Fruit fly (Drosophila melanogaster): Measurements from ENCODE around the gene Tektin-C.
A peak's percentile ranks its signal among the peaks of the same experiment; 100 is the strongest.

Tektin-C gene

dm6 chr3L:5845466-5845865 lies 49.1 kb upstream of the Tektin-C start, which contains the start of gene vn (continued):
- TF ChIP-seq HLH4C (GFP tag; IDR thresholded peaks at IDR 0.05; ENCODE audit: partially characterized antibody): peak; percentile 52; the same call in 1 of the 3 replicates
- TF ChIP-seq CG2202 (tag; optimal IDR thresholded peaks at IDR 0.05): no peak
- TF ChIP-seq luna (GFP tag; optimal IDR thresholded peaks at IDR 0.05): no peak
- no peak for TF ChIP-seq az2 (GFP tag; optimal IDR thresholded peaks at IDR 0.05)
- no peak for TF ChIP-seq CG12071 (GFP tag; optimal IDR thresholded peaks at IDR 0.05)
- peak; percentile 76; the same call in 2 of the 3 replicates for TF ChIP-seq Opbp (GFP tag; IDR thresholded peaks at IDR 0.05; ENCODE audit: partially characterized antibody)
- TF ChIP-seq cg (GFP tag; optimal IDR thresholded peaks at IDR 0.05): peak; percentile 15
- TF ChIP-seq lab (GFP tag; optimal IDR thresholded peaks at IDR 0.05): peak; percentile 16
- TF ChIP-seq CG8924 (tag; optimal IDR thresholded peaks at IDR 0.05): peak; percentile 30
- no peak for TF ChIP-seq pnt (GFP tag; optimal IDR thresholded peaks at IDR 0.05)
- no peak for TF ChIP-seq CG8765 (GFP tag; IDR thresholded peaks at IDR 0.05)
- TF ChIP-seq Bteb2 (GFP tag; optimal IDR thresholded peaks at IDR 0.05): no peak
- TF ChIP-seq Dfd (GFP tag; optimal IDR thresholded peaks at IDR 0.05): no peak
- no peak for TF ChIP-seq sens-2 (GFP tag; IDR thresholded peaks at IDR 0.05)
- no peak for TF ChIP-seq dan (GFP tag; IDR thresholded peaks at IDR 0.05)
- peak; percentile 17 for TF ChIP-seq HmgZ (tag; optimal IDR thresholded peaks at IDR 0.05)
- TF ChIP-seq en (GFP tag; optimal IDR thresholded peaks at IDR 0.05): no peak
- TF ChIP-seq Stat92E (GFP tag; optimal IDR thresholded peaks at IDR 0.05): peak in 1 of 3 experiments; percentile 31
- no peak for TF ChIP-seq Dp (GFP tag; optimal IDR thresholded peaks at IDR 0.05)
- TF ChIP-seq bbx (GFP tag; IDR thresholded peaks at IDR 0.05; ENCODE audit: partially characterized antibody): peak; percentile 76
- TF ChIP-seq CG42726 (GFP tag; IDR thresholded peaks at IDR 0.05; ENCODE audit: partially characterized antibody): peak; percentile 56; the same call in 1 of the 2 replicates
- peak; percentile 66 for TF ChIP-seq CG13287 (GFP tag; IDR thresholded peaks at IDR 0.05; ENCODE audit: partially characterized antibody)
- TF ChIP-seq chm (GFP tag; IDR thresholded peaks at IDR 0.05): peak; percentile 78
- TF ChIP-seq hkb (optimal IDR thresholded peaks at IDR 0.05): no peak
- TF ChIP-seq hkb (GFP tag; IDR thresholded peaks at IDR 0.05): peak; percentile 40; the same call in 1 of the 2 replicates
- 0 out of 2 replicates have a peak, but pooled peaks have one; percentile 51 for TF ChIP-seq sna (GFP tag; IDR thresholded peaks at IDR 0.05; ENCODE audit: partially characterized antibody)

- TF ChIP-seq Atf3 (GFP tag; optimal IDR thresholded peaks at IDR 0.05) (no peak), Hr51 (GFP tag; optimal IDR thresholded peaks at IDR 0.05) (no peak), CG10543 (GFP tag; optimal IDR thresholded peaks at IDR 0.05) (peak; percentile 46), slp2 (GFP tag; optimal IDR thresholded peaks at IDR 0.05) (no peak), CG2199 (GFP tag; IDR thresholded peaks at IDR 0.05) (0 out of 3 replicates have a peak, but pooled peaks have one; percentile 9), ftz-f1 (GFP tag; optimal IDR thresholded peaks at IDR 0.05) (peak; percentile 15), CG10274 (GFP tag; optimal IDR thresholded peaks at IDR 0.05) (no peak), zen (tag; optimal IDR thresholded peaks at IDR 0.05) (no peak), CG13894 (tag; optimal IDR thresholded peaks at IDR 0.05) (peak; percentile 42), Max (GFP tag; optimal IDR thresholded peaks at IDR 0.05) (no peak), Bdp1 (GFP tag; optimal IDR thresholded peaks at IDR 0.05) (no peak), CG11695 (GFP tag; IDR thresholded peaks at IDR 0.05) (0 out of 3 replicates have a peak, but pooled peaks have one; percentile 21), sens (GFP tag) (peak; percentile 62), Med (GFP tag) (peak; percentile 56), Nf-YB (GFP tag; optimal IDR thresholded peaks at IDR 0.05) (peak; percentile 49), CG5180 (GFP tag; optimal IDR thresholded peaks at IDR 0.05) (peak; percentile 59), CG8478 (optimal IDR thresholded peaks at IDR 0.05) (no peak), CG3065 (GFP tag; optimal IDR thresholded peaks at IDR 0.05) (peak; percentile 30), dmrt99B (tag; optimal IDR thresholded peaks at IDR 0.05) (no peak), ssp (GFP tag; IDR thresholded peaks at IDR 0.05) (no peak), Ets65A (GFP tag) (peak; percentile 16), CG14050 (GFP tag; IDR thresholded peaks at IDR 0.05) (no peak), CG33557 (GFP tag; optimal IDR thresholded peaks at IDR 0.05) (peak; percentile 3), chinmo (GFP tag; IDR thresholded peaks at IDR 0.05; ENCODE audit: partially characterized antibody) (peak; percentile 62; the same call in 1 of the 4 replicates)
These were observed 47.7 kb upstream of the Tektin-C start for dm6 chr3L:5843895-5844576.

Measured in whole organism, embryonic.